ENCODE assay signal across 3 worm cellular contexts in genomic region chrIII:9825073-9825828, ce11.
A peak's percentile ranks its signal among the peaks of the same experiment; 100 is the strongest.
TF ChIP-seq lines count a peak whose summit lies in the region.

ZK632.9 (minus strand) TSS chrIII:9825432.

TF ChIP-seq in whole organism, L1 larva, 84 proteins besides CTCF, POLR2A, EP300 and RAD21 (continued from another document):
- TF ChIP-seq sptf-1 (tag; optimal IDR thresholded peaks at IDR 0.05; lab: Kevin White, UChicago) (no peak), elt-3 (tag; optimal IDR thresholded peaks at IDR 0.05; lab: Kevin White, UChicago) (peak in 1 of 6 experiments; percentile 67), unc-130 (tag; optimal IDR thresholded peaks at IDR 0.05; lab: Kevin White, UChicago) (no peak), mep-1 (tag; optimal IDR thresholded peaks at IDR 0.05; lab: Kevin White, UChicago) (peak; percentile 12), snu-23 (GFP tag; optimal IDR thresholded peaks at IDR 0.05; lab: Kevin White, UChicago) (peak; percentile 33), lin-35 (GFP tag; optimal IDR thresholded peaks at IDR 0.05; lab: Kevin White, UChicago) (peak; percentile 33 to 36), elt-2 (tag; optimal IDR thresholded peaks at IDR 0.05; lab: Kevin White, UChicago) (no peak), ceh-82 (tag; optimal IDR thresholded peaks at IDR 0.05; lab: Kevin White, UChicago) (no peak), blmp-1 (tag; optimal IDR thresholded peaks at IDR 0.05; lab: Kevin White, UChicago) (peak; percentile 58), sox-4 (tag; optimal IDR thresholded peaks at IDR 0.05; lab: Kevin White, UChicago) (no peak)
TF ChIP-seq in whole organism, L1 larva: peak in this region for 9.

TF ChIP-seq in whole organism, L2 larva, 48 proteins besides CTCF, POLR2A, EP300 and RAD21 (continued from another document):
- TF ChIP-seq crh-2 (tag; optimal IDR thresholded peaks at IDR 0.05; lab: Kevin White, UChicago), result no peak
- no peak for TF ChIP-seq ztf-4 (tag; optimal IDR thresholded peaks at IDR 0.05; lab: Kevin White, UChicago)
- no peak for TF ChIP-seq lsy-2 (tag; optimal IDR thresholded peaks at IDR 0.05; lab: Kevin White, UChicago)
- TF ChIP-seq dmd-4 (tag; optimal IDR thresholded peaks at IDR 0.05; lab: Kevin White, UChicago), result no peak
- TF ChIP-seq ztf-11 (tag; optimal IDR thresholded peaks at IDR 0.05; lab: Kevin White, UChicago), result no peak
- no peak for TF ChIP-seq ztf-1 (GFP tag; conservative IDR thresholded peaks at IDR 0.05; lab: Robert Waterston, UW)
- TF ChIP-seq fos-1 (tag; optimal IDR thresholded peaks at IDR 0.05; lab: Kevin White, UChicago), result peak; percentile 35
- TF ChIP-seq nhr-21 (tag; optimal IDR thresholded peaks at IDR 0.05; lab: Kevin White, UChicago), result peak; percentile 8
- no peak for TF ChIP-seq mdl-1 (tag; optimal IDR thresholded peaks at IDR 0.05; lab: Kevin White, UChicago)
- no peak for TF ChIP-seq ZK546.5 (tag; optimal IDR thresholded peaks at IDR 0.05; lab: Kevin White, UChicago)
- TF ChIP-seq sma-3 (GFP tag; optimal IDR thresholded peaks at IDR 0.05; lab: Kevin White, UChicago), result no peak
- TF ChIP-seq nhr-23 (tag; optimal IDR thresholded peaks at IDR 0.05; lab: Kevin White, UChicago), result no peak
- peak; percentile 9 for TF ChIP-seq Y55F3AM.14 (GFP tag; optimal IDR thresholded peaks at IDR 0.05; lab: Kevin White, UChicago)

TF ChIP-seq in whole organism, L4 larva, 104 proteins besides CTCF, POLR2A, EP300 and RAD21 (continued from another document):
- TF ChIP-seq Y75B8A.6 (GFP tag; IDR thresholded peaks at IDR 0.05; lab: Robert Waterston, UW) (peak; percentile 70; the same call in 1 of the 2 replicates), hlh-11 (tag; optimal IDR thresholded peaks at IDR 0.05; lab: Kevin White, UChicago) (peak; percentile 41), nhr-111 (GFP tag; optimal IDR thresholded peaks at IDR 0.05; lab: Kevin White, UChicago) (no peak), dmd-6 (GFP tag; IDR thresholded peaks at IDR 0.05; lab: Robert Waterston, UW) (peak; percentile 48), daf-16 (GFP tag; optimal IDR thresholded peaks at IDR 0.05; lab: Kevin White, UChicago) (no peak), daf-16 (tag; optimal IDR thresholded peaks at IDR 0.05; lab: Kevin White, UChicago) (peak; percentile 94), ztf-7 (tag; optimal IDR thresholded peaks at IDR 0.05; lab: Kevin White, UChicago) (no peak), ceh-28 (tag; optimal IDR thresholded peaks at IDR 0.05; lab: Kevin White, UChicago) (peak; percentile 26), zfp-2 (tag; optimal IDR thresholded peaks at IDR 0.05; lab: Kevin White, UChicago) (no peak), pha-4 (GFP tag; IDR thresholded peaks at IDR 0.05; lab: Robert Waterston, UW) (0 out of 2 replicates have a peak, but pooled peaks have one; percentile 32), pha-4 (tag; optimal IDR thresholded peaks at IDR 0.05; lab: Kevin White, UChicago) (no peak), snpc-1.2 (GFP tag; IDR thresholded peaks at IDR 0.05; lab: Robert Waterston, UW) (0 out of 2 replicates have a peak, but pooled peaks have one; percentile 34), dve-1 (tag; optimal IDR thresholded peaks at IDR 0.05; lab: Kevin White, UChicago; ENCODE audit: insufficient read depth) (peak; percentile 54)
